Fruit fly (Drosophila melanogaster) whole organism, pupa: ENCODE results near the gene Eig71Ed.

Source experiments
- CG10348 ChIP-seq: fragments of 200-800 bp; sonication (Bioruptor generic); IDR thresholded peaks from 2 replicates; pipeline ENCODE4 v1.3.6; 2022; ENCODE audit warnings: missing biosample characterization, missing genetic modification characterization
- CG12605 ChIP-seq: fragments of 200-800 bp; sonication (Bioruptor generic); IDR thresholded peaks from 2 replicates; pipeline ENCODE4 v1.3.6; 2022; ENCODE audit warnings: missing biosample characterization, missing genetic modification characterization
- CG13204 ChIP-seq: fragments of 200-800 bp; sonication (Bioruptor generic); optimal IDR thresholded peaks from 2 replicates; lab custom pipeline; 2018; ENCODE audit warnings: missing biosample characterization, mild to moderate bottlenecking, missing genetic modification characterization, moderate library complexity
- CG14655 ChIP-seq: fragments of 200-800 bp; sonication (Bioruptor generic); optimal IDR thresholded peaks from 3 replicates; lab custom pipeline; 2017; ENCODE audit warnings: mild to moderate bottlenecking, missing biosample characterization, missing genetic modification reagents, missing genetic modification characterization
- CG15710 ChIP-seq: fragments of 200-800 bp; sonication (Bioruptor generic); optimal IDR thresholded peaks from 2 replicates; lab custom pipeline; 2018; ENCODE audit warnings: missing biosample characterization, mild to moderate bottlenecking, missing genetic modification characterization, moderate library complexity
- CG17806 ChIP-seq: fragments of 200-800 bp; sonication (Bioruptor generic); optimal IDR thresholded peaks from 2 replicates; lab custom pipeline; 2018; ENCODE audit warnings: missing biosample characterization, mild to moderate bottlenecking, missing genetic modification characterization, moderate library complexity
- CG32121 ChIP-seq: fragments of 200-800 bp; sonication (Bioruptor generic); IDR thresholded peaks from 2 replicates; pipeline ENCODE4 v1.3.6; 2022; ENCODE audit warnings: missing biosample characterization, missing genetic modification characterization
- CG34367 ChIP-seq: fragments of 200-800 bp; sonication (Bioruptor generic); optimal IDR thresholded peaks from 2 replicates; lab custom pipeline; 2018; ENCODE audit warnings: missing biosample characterization, mild to moderate bottlenecking, missing genetic modification characterization
- CG4496 ChIP-seq: fragments of 200-800 bp; sonication (Bioruptor generic); IDR thresholded peaks from 3 replicates; pipeline ENCODE4 v1.3.6; 2022; ENCODE audit warnings: missing biosample characterization, missing genetic modification characterization
- CG8159 ChIP-seq: fragments of 200-800 bp; sonication (Bioruptor generic); optimal IDR thresholded peaks from 3 replicates; lab custom pipeline; 2018; ENCODE audit warnings: missing biosample characterization, mild to moderate bottlenecking, missing genetic modification characterization, moderate library complexity
- CG8301 ChIP-seq: fragments of 200-800 bp; sonication (Bioruptor generic); optimal IDR thresholded peaks from 2 replicates; lab custom pipeline; 2018; ENCODE audit warnings: missing biosample characterization, mild to moderate bottlenecking, missing genetic modification characterization
- CG9948 ChIP-seq: fragments of 200-800 bp; sonication (Bioruptor generic); optimal IDR thresholded peaks from 2 replicates; lab custom pipeline; 2018; ENCODE audit warnings: missing biosample characterization, mild to moderate bottlenecking, missing genetic modification characterization, moderate library complexity
- D1 ChIP-seq: fragments of 200-800 bp; sonication (Bioruptor generic); optimal IDR thresholded peaks from 2 replicates; lab custom pipeline; 2018; ENCODE audit warnings: missing biosample characterization, mild to moderate bottlenecking, missing genetic modification characterization, moderate library complexity
- EcR ChIP-seq: fragments of 200-800 bp; sonication (Bioruptor generic); optimal IDR thresholded peaks from 3 replicates; lab custom pipeline; 2019; ENCODE audit warnings: missing biosample characterization, missing genetic modification characterization, mild to moderate bottlenecking, moderate library complexity, missing genetic modification reagents
- Ets98B ChIP-seq: fragments of 200-800 bp; sonication (Bioruptor generic); IDR thresholded peaks from 2 replicates; pipeline ENCODE4 v1.3.6; 2022; ENCODE audit warnings: missing biosample characterization, missing genetic modification characterization
- Pif1A ChIP-seq: fragments of 200-800 bp; sonication (Bioruptor generic); optimal IDR thresholded peaks from 3 replicates; lab custom pipeline; 2016; ENCODE audit warnings: missing biosample characterization, missing genetic modification characterization
- Pif1B ChIP-seq: fragments of 200-800 bp; sonication (Bioruptor generic); optimal IDR thresholded peaks from 3 replicates; lab custom pipeline; 2016; ENCODE audit warnings: missing biosample characterization, missing genetic modification characterization
- Snoo ChIP-seq: fragments of 200-800 bp; sonication (Bioruptor generic); optimal IDR thresholded peaks from 3 replicates; lab custom pipeline; 2017; ENCODE audit warnings: missing biosample characterization, mild to moderate bottlenecking, missing genetic modification characterization, inconsistent platforms
- fd96Ca ChIP-seq: fragments of 200-800 bp; sonication (Bioruptor generic); IDR thresholded peaks from 3 replicates; pipeline ENCODE4 v1.3.6; 2022; ENCODE audit warnings: missing biosample characterization, missing genetic modification characterization
- gl ChIP-seq: fragments of 200-800 bp; sonication (Bioruptor generic); optimal IDR thresholded peaks from 2 replicates; lab custom pipeline; 2018; ENCODE audit warnings: missing biosample characterization, mild to moderate bottlenecking, missing genetic modification characterization
- rn ChIP-seq: fragments of 200-800 bp; sonication (Bioruptor generic); IDR thresholded peaks from 2 replicates; pipeline ENCODE4 v1.3.6; 2022; ENCODE audit warnings: missing biosample characterization, missing genetic modification characterization

Eig71Ed gene

dm6 chr3L:15638524-15638923, 13.8 kb upstream of the Eig71Ed start:
- TF ChIP-seq rn (no peak), CG15710 (tag; lab: Kevin White, UChicago) (no peak), CG32121 (GFP tag; lab: Robert Waterston, UW) (no peak), gl (tag; lab: Kevin White, UChicago) (no peak), Ets98B (GFP tag; lab: Robert Waterston, UW) (no peak), CG10348 (no peak), EcR (GFP tag; lab: Kevin White, UChicago) (no peak), fd96Ca (GFP tag; lab: Robert Waterston, UW) (no peak), CG8159 (tag; lab: Kevin White, UChicago) (no peak), CG4496 (GFP tag; lab: Robert Waterston, UW) (no peak), CG8301 (tag; lab: Kevin White, UChicago) (no peak), Pif1A (no peak), D1 (no peak), CG17806 (tag; lab: Kevin White, UChicago) (no peak), CG14655 (GFP tag; lab: Kevin White, UChicago) (no peak), CG9948 (tag; lab: Kevin White, UChicago) (no peak), Snoo (tag; lab: Kevin White, UChicago) (no peak), CG34367 (tag; lab: Kevin White, UChicago) (no peak), Pif1B (no peak), CG12605 (GFP tag; lab: Robert Waterston, UW) (no peak)

- TF ChIP-seq Pif1B, result no peak
- TF ChIP-seq CG13204, result no peak
- TF ChIP-seq rn, result no peak
- TF ChIP-seq, all 21 proteins: peak for 0
Observed at dm6 chr3L:15639978-15640377, 12.4 kb upstream of the Eig71Ed start.

dm6 chr3L:15641590-15642019, 10.7 kb upstream of the Eig71Ed start:
- peak; percentile 28 for TF ChIP-seq Snoo (tag; lab: Kevin White, UChicago)
- no peak for TF ChIP-seq fd96Ca (GFP tag; lab: Robert Waterston, UW)
- peak; percentile 11 for TF ChIP-seq Pif1A
- no peak for TF ChIP-seq CG13204
- TF ChIP-seq CG14655 (GFP tag; lab: Kevin White, UChicago), result peak; percentile 51
- TF ChIP-seq EcR (GFP tag; lab: Kevin White, UChicago), result no peak
- peak; percentile 81 for TF ChIP-seq CG8159 (tag; lab: Kevin White, UChicago)
- no peak for TF ChIP-seq CG32121 (GFP tag; lab: Robert Waterston, UW)
- no peak for TF ChIP-seq gl (tag; lab: Kevin White, UChicago)
- TF ChIP-seq Pif1B, result no peak
- TF ChIP-seq CG10348, result no peak
- no peak for TF ChIP-seq D1
- TF ChIP-seq rn, result no peak
- peak; percentile 45 for TF ChIP-seq CG8301 (tag; lab: Kevin White, UChicago)
- TF ChIP-seq CG15710 (tag; lab: Kevin White, UChicago), result peak; percentile 54
- peak; percentile 32 for TF ChIP-seq CG17806 (tag; lab: Kevin White, UChicago)
- peak; percentile 47 for TF ChIP-seq CG9948 (tag; lab: Kevin White, UChicago)
- TF ChIP-seq Ets98B (GFP tag; lab: Robert Waterston, UW), result no peak
- no peak for TF ChIP-seq CG34367 (tag; lab: Kevin White, UChicago)
- 0 out of 3 replicates have a peak, but pooled peaks have one; percentile 21 for TF ChIP-seq CG4496 (GFP tag; lab: Robert Waterston, UW)
- 0 out of 2 replicates have a peak, but pooled peaks have one; percentile 7 for TF ChIP-seq CG12605 (GFP tag; lab: Robert Waterston, UW)

dm6 chr3L:15646182-15646581, 6.2 kb upstream of the Eig71Ed start:
- TF ChIP-seq CG12605 (GFP tag; lab: Robert Waterston, UW) (no peak), CG8301 (tag; lab: Kevin White, UChicago) (no peak), fd96Ca (GFP tag; lab: Robert Waterston, UW) (no peak), Snoo (tag; lab: Kevin White, UChicago) (no peak), Pif1B (no peak), gl (tag; lab: Kevin White, UChicago) (no peak), D1 (no peak), CG14655 (GFP tag; lab: Kevin White, UChicago) (no peak)

dm6 chr3L:15647712-15648621, 4.4 kb upstream of the Eig71Ed start, which contains the start of the genes comm3 and CG43083:
TSS of gene comm3 (minus strand) at chr3L:15647762.
TSS of gene CG43083 (plus strand) at chr3L:15648571.
- TF ChIP-seq D1, result no peak
- TF ChIP-seq CG15710 (tag; lab: Kevin White, UChicago), result no peak
- no peak for TF ChIP-seq gl (tag; lab: Kevin White, UChicago)
- no peak for TF ChIP-seq rn
- TF ChIP-seq CG8159 (tag; lab: Kevin White, UChicago), result no peak
- TF ChIP-seq CG8301 (tag; lab: Kevin White, UChicago), result no peak
- no peak for TF ChIP-seq CG9948 (tag; lab: Kevin White, UChicago)

dm6 chr3L:15649561-15649960, 2.8 kb upstream of the Eig71Ed start, which contains the start of the genes Eig71Ea and Eig71Eb:
TSS of gene Eig71Ea (minus strand) at chr3L:15649661.
TSS of gene Eig71Eb (plus strand) at chr3L:15649936.
- no peak for TF ChIP-seq D1
- TF ChIP-seq Pif1A, result no peak
- TF ChIP-seq CG32121 (GFP tag; lab: Robert Waterston, UW), result no peak
- TF ChIP-seq CG8301 (tag; lab: Kevin White, UChicago), result no peak
- TF ChIP-seq CG4496 (GFP tag; lab: Robert Waterston, UW), result no peak
- TF ChIP-seq CG8159 (tag; lab: Kevin White, UChicago), result no peak
- TF ChIP-seq CG34367 (tag; lab: Kevin White, UChicago), result no peak
- TF ChIP-seq Pif1B, result no peak
- TF ChIP-seq CG9948 (tag; lab: Kevin White, UChicago), result no peak
- TF ChIP-seq Snoo (tag; lab: Kevin White, UChicago), result no peak
- TF ChIP-seq CG14655 (GFP tag; lab: Kevin White, UChicago), result no peak
- no peak for TF ChIP-seq gl (tag; lab: Kevin White, UChicago)
- no peak for TF ChIP-seq CG15710 (tag; lab: Kevin White, UChicago)
- no peak for TF ChIP-seq CG13204
- TF ChIP-seq fd96Ca (GFP tag; lab: Robert Waterston, UW), result no peak
- TF ChIP-seq CG17806 (tag; lab: Kevin White, UChicago), result no peak
- TF ChIP-seq Ets98B (GFP tag; lab: Robert Waterston, UW), result no peak
- no peak for TF ChIP-seq EcR (GFP tag; lab: Kevin White, UChicago)
